Worm (Caenorhabditis elegans) whole organism, L4 larva: ENCODE measurements around the gene gstk-1.

Source experiments
- D1046.2 ChIP-seq: fragments of 200-800 bp; sonication (Bioruptor generic); IDR thresholded peaks from 2 replicates; pipeline ENCODE4 v1.3.6; 2022; ENCODE audit warnings: missing genetic modification characterization, missing compliant biosample characterization
- T20F7.1 ChIP-seq: fragments of 200-800 bp; sonication (Bioruptor generic); optimal IDR thresholded peaks from 2 replicates; lab custom pipeline; 2018; ENCODE audit warnings: mild to moderate bottlenecking, missing genetic modification characterization, missing compliant biosample characterization
- T26A8.4 ChIP-seq: fragments of 200-800 bp; sonication (Bioruptor generic); IDR thresholded peaks from 2 replicates; pipeline ENCODE4 v1.3.6; 2022; ENCODE audit warnings: missing genetic modification characterization, missing compliant biosample characterization
- Y75B8A.6 ChIP-seq: fragments of 200-800 bp; sonication (Bioruptor generic); IDR thresholded peaks from 2 replicates; pipeline ENCODE4 v1.3.6; 2022; ENCODE audit warnings: missing genetic modification reagents, missing genetic modification characterization, missing compliant biosample characterization
- aha-1 ChIP-seq: fragments of 150-350 bp; peaks from one replicate; lab custom pipeline; 2014; ENCODE audit warnings: missing biosample characterization, missing genetic modification characterization
- aly-2 ChIP-seq: sonication (generic microtip); optimal IDR thresholded peaks from 2 replicates; lab custom pipeline; 2018; ENCODE audit warnings: missing biosample characterization, missing genetic modification characterization
- ama-1 ChIP-seq: fragments of 150-350 bp; optimal IDR thresholded peaks from 2 replicates; lab custom pipeline; 2014; ENCODE audit warnings: inconsistent platforms, mixed read lengths
- arid-1 ChIP-seq: fragments of 200-800 bp; sonication (Bioruptor generic); conservative IDR thresholded peaks from 2 replicates; pipeline ENCODE4 v1.3.6; 2022; ENCODE audit warnings: missing genetic modification reagents, missing genetic modification characterization, missing compliant biosample characterization
- attf-4 ChIP-seq: sonication (generic microtip); optimal IDR thresholded peaks from 3 replicates; lab custom pipeline; 2017; ENCODE audit warnings: missing biosample characterization, missing genetic modification characterization
- ceh-32 ChIP-seq: sonication (generic microtip); optimal IDR thresholded peaks from 2 replicates; lab custom pipeline; 2016; ENCODE audit warnings: mild to moderate bottlenecking, missing genetic modification characterization, missing compliant biosample characterization; ENCODE audit not compliant: poor library complexity
- ceh-44 ChIP-seq: fragments of 200-800 bp; sonication (Bioruptor generic); IDR thresholded peaks from 2 replicates; pipeline ENCODE4 v1.3.6; 2022; ENCODE audit warnings: missing genetic modification reagents, missing genetic modification characterization, missing compliant biosample characterization
- ceh-82 ChIP-seq: sonication (generic microtip); optimal IDR thresholded peaks from 2 replicates; lab custom pipeline; 2017; ENCODE audit warnings: missing biosample characterization, missing genetic modification characterization
- ces-1 ChIP-seq: fragments of 150-350 bp; sonication (generic microtip); optimal IDR thresholded peaks from 4 replicates; lab custom pipeline; 2014; ENCODE audit warnings: missing biosample characterization, missing genetic modification reagents, missing genetic modification characterization
- cey-2 ChIP-seq: sonication (generic microtip); optimal IDR thresholded peaks from 3 replicates; lab custom pipeline; 2017; ENCODE audit warnings: missing genetic modification characterization, mild to moderate bottlenecking, missing compliant biosample characterization, antibody characterized with exemption, borderline replicate concordance; ENCODE audit not compliant: insufficient read depth
- ctbp-1 ChIP-seq: fragments of 200-800 bp; sonication (Bioruptor generic); IDR thresholded peaks from 2 replicates; pipeline ENCODE4 v1.3.6; 2022; ENCODE audit warnings: missing genetic modification reagents, missing genetic modification characterization, missing compliant biosample characterization
- daf-12 ChIP-seq: fragments of 150-350 bp; optimal IDR thresholded peaks from 2 replicates; lab custom pipeline; 2014; ENCODE audit warnings: missing biosample characterization, missing genetic modification reagents, missing genetic modification characterization
- daf-19 ChIP-seq: fragments of 200-800 bp; sonication (Bioruptor generic); conservative IDR thresholded peaks from 2 replicates; pipeline ENCODE4 v1.3.6; 2022; ENCODE audit warnings: missing genetic modification characterization, missing compliant biosample characterization
- dmd-8 ChIP-seq: fragments of 200-800 bp; sonication (Bioruptor generic); IDR thresholded peaks from 2 replicates; pipeline ENCODE4 v1.3.6; 2022; ENCODE audit warnings: missing genetic modification characterization, missing compliant biosample characterization
- dpl-1 ChIP-seq: fragments of 150-350 bp; optimal IDR thresholded peaks from 2 replicates; lab custom pipeline; 2014; ENCODE audit warnings: missing biosample characterization, missing genetic modification reagents, missing genetic modification characterization
- duxl-1 ChIP-seq: sonication (generic microtip); optimal IDR thresholded peaks from 2 replicates; lab custom pipeline; 2016; ENCODE audit warnings: mild to moderate bottlenecking, missing genetic modification characterization, moderate library complexity, missing compliant biosample characterization; ENCODE audit not compliant: poor library complexity
- dve-1 ChIP-seq: sonication (generic microtip); optimal IDR thresholded peaks from 2 replicates; lab custom pipeline; 2017; ENCODE audit warnings: antibody characterized with exemption, mild to moderate bottlenecking, missing genetic modification characterization, missing compliant biosample characterization; ENCODE audit not compliant: insufficient read depth
- fkh-10 ChIP-seq: fragments of 150-350 bp; optimal IDR thresholded peaks from 2 replicates; lab custom pipeline; 2014; ENCODE audit warnings: missing biosample characterization, missing genetic modification reagents, missing genetic modification characterization
- gei-8 ChIP-seq: fragments of 200-800 bp; sonication (Bioruptor generic); optimal IDR thresholded peaks from 2 replicates; lab custom pipeline; 2018; ENCODE audit warnings: mild to moderate bottlenecking, missing genetic modification characterization, missing compliant biosample characterization
- hif-1 ChIP-seq, 2 experiments: sonication (generic microtip); optimal IDR thresholded peaks; 2 replicates each; lab custom pipeline; 2016 to 2017; ENCODE audit warnings: missing compliant biosample characterization in 2 of 2, missing genetic modification characterization in 2 of 2, missing genetic modification reagents in 2 of 2, missing genotype in 2 of 2, mild to moderate bottlenecking in 1 of 2
- hmg-1.1 ChIP-seq: fragments of 200-800 bp; sonication (Bioruptor generic); IDR thresholded peaks from 2 replicates; pipeline ENCODE4 v1.3.6; 2022; ENCODE audit warnings: missing genetic modification reagents, missing genetic modification characterization, missing compliant biosample characterization
- lim-7 ChIP-seq: fragments of 200-800 bp; sonication (Bioruptor generic); IDR thresholded peaks from 2 replicates; pipeline ENCODE4 v1.3.6; 2022; ENCODE audit warnings: missing genetic modification characterization, missing compliant biosample characterization
- lin-13 ChIP-seq: fragments of 150-350 bp; optimal IDR thresholded peaks from 2 replicates; lab custom pipeline; 2014; ENCODE audit warnings: missing biosample characterization, missing genetic modification reagents, missing genetic modification characterization
- lin-29 ChIP-seq: fragments of 200-800 bp; sonication (Bioruptor generic); IDR thresholded peaks from 2 replicates; pipeline ENCODE4 v1.3.6; 2022; ENCODE audit warnings: missing genetic modification reagents, missing genetic modification characterization, missing compliant biosample characterization
- lin-38 ChIP-seq: fragments of 200-800 bp; sonication (Bioruptor generic); IDR thresholded peaks from 2 replicates; pipeline ENCODE4 v1.3.6; 2022; ENCODE audit warnings: missing genetic modification reagents, missing genetic modification characterization, missing compliant biosample characterization
- lsy-2 ChIP-seq, 2 experiments: fragments of 150-350 bp in 1 of 2; sonication (generic microtip) in 1 of 2; optimal IDR thresholded peaks; 2 replicates each; lab custom pipeline; 2014 to 2017; ENCODE audit warnings: missing biosample characterization in 2 of 2, missing genetic modification characterization in 2 of 2
- madf-5 ChIP-seq, 2 experiments: fragments of 200-800 bp; sonication (Bioruptor generic); IDR thresholded peaks; 2 replicates each; pipeline ENCODE4 v1.3.6; 2022; ENCODE audit warnings: missing compliant biosample characterization in 2 of 2, missing genetic modification characterization in 2 of 2
- madf-9 ChIP-seq: fragments of 200-800 bp; sonication (Bioruptor generic); conservative IDR thresholded peaks from 2 replicates; pipeline ENCODE4 v1.3.6; 2022; ENCODE audit warnings: missing genetic modification reagents, missing genetic modification characterization, missing compliant biosample characterization
- mep-1 ChIP-seq: fragments of 150-350 bp; sonication (generic microtip); optimal IDR thresholded peaks from 3 replicates; lab custom pipeline; 2014; ENCODE audit warnings: missing biosample characterization, missing genetic modification characterization
- mxl-2 ChIP-seq: fragments of 200-800 bp; sonication (Bioruptor generic); conservative IDR thresholded peaks from 2 replicates; pipeline ENCODE4 v1.3.6; 2022; ENCODE audit warnings: missing genetic modification reagents, missing genetic modification characterization, missing compliant biosample characterization
- nhr-102 ChIP-seq: sonication (generic microtip); optimal IDR thresholded peaks from 2 replicates; lab custom pipeline; 2016; ENCODE audit warnings: mild to moderate bottlenecking, missing genetic modification characterization, moderate library complexity, missing compliant biosample characterization
- nhr-111 ChIP-seq: fragments of 200-800 bp; sonication (Bioruptor generic); optimal IDR thresholded peaks from 2 replicates; lab custom pipeline; 2018; ENCODE audit warnings: mild to moderate bottlenecking, missing genetic modification characterization, missing compliant biosample characterization
- nhr-237 ChIP-seq: sonication (generic microtip); optimal IDR thresholded peaks from 2 replicates; lab custom pipeline; 2017; ENCODE audit warnings: missing biosample characterization, missing genetic modification characterization
- nhr-25 ChIP-seq: sonication (generic microtip); optimal IDR thresholded peaks from 2 replicates; lab custom pipeline; 2017; ENCODE audit warnings: missing genetic modification characterization, mild to moderate bottlenecking, missing compliant biosample characterization, antibody characterized with exemption, moderate library complexity, borderline replicate concordance; ENCODE audit not compliant: insufficient read depth
- nhr-76 ChIP-seq: fragments of 150-350 bp; optimal IDR thresholded peaks from 2 replicates; lab custom pipeline; 2014; ENCODE audit warnings: missing biosample characterization, missing genetic modification characterization
- nhr-77 ChIP-seq: fragments of 150-350 bp; optimal IDR thresholded peaks from 2 replicates; lab custom pipeline; 2014; ENCODE audit warnings: missing biosample characterization, missing genetic modification characterization
- pqm-1 ChIP-seq: sonication (generic microtip); optimal IDR thresholded peaks from 2 replicates; lab custom pipeline; 2017; ENCODE audit warnings: missing biosample characterization, missing genetic modification characterization
- set-16 ChIP-seq: fragments of 200-800 bp; sonication (Bioruptor generic); IDR thresholded peaks from 2 replicates; pipeline ENCODE4 v1.3.6; 2022; ENCODE audit warnings: missing genetic modification reagents, missing genetic modification characterization, missing compliant biosample characterization
- snpc-1.2 ChIP-seq: fragments of 200-800 bp; sonication (Bioruptor generic); IDR thresholded peaks from 2 replicates; pipeline ENCODE4 v1.3.6; 2022; ENCODE audit warnings: missing genetic modification reagents, missing genetic modification characterization, missing compliant biosample characterization
- spr-1 ChIP-seq: sonication (generic microtip); optimal IDR thresholded peaks from 2 replicates; lab custom pipeline; 2016; ENCODE audit warnings: mild to moderate bottlenecking, missing genetic modification characterization, missing compliant biosample characterization
- tra-1 ChIP-seq: fragments of 200-800 bp; sonication (Bioruptor generic); IDR thresholded peaks from 2 replicates; pipeline ENCODE4 v1.3.6; 2022; ENCODE audit warnings: missing genetic modification reagents, missing genetic modification characterization, missing compliant biosample characterization
- unc-39 ChIP-seq: sonication (generic microtip); optimal IDR thresholded peaks from 2 replicates; lab custom pipeline; 2017; ENCODE audit warnings: missing biosample characterization, missing genetic modification characterization
- unc-62 ChIP-seq, 3 experiments: fragments of 150-350 bp in 1 of 3; sonication (generic microtip); optimal IDR thresholded peaks in 2 of 3; peaks in 1 of 3; 1 replicate in 1 of 3; 2 replicates in 2 of 3; lab custom pipeline; 2014 to 2017; ENCODE audit warnings: missing biosample characterization in 3 of 3, missing genetic modification characterization in 3 of 3, missing genetic modification reagents in 3 of 3, missing genotype in 1 of 3
- zfp-2 ChIP-seq: sonication (generic microtip); optimal IDR thresholded peaks from 2 replicates; lab custom pipeline; 2016; ENCODE audit warnings: mild to moderate bottlenecking, missing genetic modification characterization, missing compliant biosample characterization
- zip-11 ChIP-seq: fragments of 200-800 bp; sonication (Bioruptor generic); IDR thresholded peaks from 2 replicates; pipeline ENCODE4 v1.3.6; 2022; ENCODE audit warnings: missing genetic modification characterization, missing compliant biosample characterization
- zip-2 ChIP-seq: fragments of 150-350 bp; optimal IDR thresholded peaks from 2 replicates; lab custom pipeline; 2014; ENCODE audit warnings: missing biosample characterization, missing genetic modification characterization
- ztf-11 ChIP-seq: fragments of 150-350 bp; optimal IDR thresholded peaks from 2 replicates; lab custom pipeline; 2014; ENCODE audit warnings: missing biosample characterization, missing genetic modification characterization

The gstk-1 gene

DNA sequence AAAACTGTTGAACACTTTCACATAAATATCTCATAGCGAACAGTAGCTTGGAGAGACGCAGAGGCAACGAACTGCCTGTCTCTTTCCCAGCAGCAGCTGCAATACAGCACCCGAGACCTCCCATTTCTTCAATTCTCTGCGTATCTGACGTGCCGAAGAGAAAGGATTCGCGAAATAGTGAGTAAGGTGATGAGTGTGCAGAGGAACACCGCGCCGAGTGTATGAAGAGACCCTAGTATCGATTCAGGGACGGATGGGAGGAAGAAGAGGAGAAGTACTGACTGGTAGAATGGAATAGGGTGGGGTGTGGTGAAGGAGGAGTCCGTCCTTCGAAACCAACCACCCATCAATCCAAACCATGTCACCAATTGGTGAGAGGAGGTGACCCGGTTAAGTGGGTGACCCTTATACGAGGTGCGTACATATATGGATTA is 10.4 kb upstream of the gstk-1 start (continued):
- TF ChIP-seq ceh-44 (no peak), dmd-8 (no peak), arid-1 (GFP tag; lab: Robert Waterston, UW) (no peak), fkh-10 (no peak), duxl-1 (tag; lab: Kevin White, UChicago) (no peak), unc-62 (GFP tag; optimal IDR thresholded peaks at IDR 0.05 in 1 of 2; lab: Kevin White, UChicago) (peak in 1 of 2 experiments; percentile 99), unc-62 (tag; optimal IDR thresholded peaks at IDR 0.05; lab: Kevin White, UChicago) (no peak), snpc-1.2 (GFP tag; lab: Robert Waterston, UW) (no peak), hif-1 (tag; optimal IDR thresholded peaks at IDR 0.05; lab: Kevin White, UChicago) (peak in 1 of 2 experiments; percentile 53), ceh-32 (tag; lab: Kevin White, UChicago) (no peak), D1046.2 (no peak), nhr-25 (tag; lab: Kevin White, UChicago) (no peak), mxl-2 (GFP tag; lab: Robert Waterston, UW) (no peak), tra-1 (GFP tag; lab: Robert Waterston, UW) (0 out of 2 replicates have a peak, but pooled peaks have one; percentile 27), Y75B8A.6 (GFP tag; lab: Robert Waterston, UW) (no peak), attf-4 (tag; lab: Kevin White, UChicago) (no peak), cey-2 (tag; lab: Kevin White, UChicago) (no peak), daf-12 (no peak), nhr-111 (GFP tag; lab: Kevin White, UChicago) (no peak), spr-1 (peak; percentile 19), mep-1 (peak; percentile 86), ctbp-1 (0 out of 2 replicates have a peak, but pooled peaks have one; percentile 30), nhr-237 (no peak), lsy-2 (tag; optimal IDR thresholded peaks at IDR 0.05; lab: Kevin White, UChicago) (peak; percentile 62 to 70), pqm-1 (tag; lab: Kevin White, UChicago) (no peak), aha-1 (tag; lab: Kevin White, UChicago) (no peak), madf-5 (GFP tag; IDR thresholded peaks at IDR 0.05; lab: Robert Waterston, UW) (no peak), lin-38 (no peak), nhr-77 (peak; percentile 28), T20F7.1 (peak; percentile 8), ces-1 (GFP tag; lab: Kevin White, UChicago) (no peak), nhr-76 (tag; lab: Kevin White, UChicago) (no peak), dpl-1 (peak; percentile 14), madf-9 (GFP tag; lab: Robert Waterston, UW) (no peak), zip-2 (no peak), unc-39 (tag; lab: Kevin White, UChicago) (no peak), gei-8 (GFP tag; lab: Kevin White, UChicago) (no peak), dve-1 (peak; percentile 67), ama-1 (lab: Kevin White, UChicago) (peak; percentile 40), T26A8.4 (GFP tag; lab: Robert Waterston, UW) (no peak; the same call in 1 of the 2 replicates), hmg-1.1 (GFP tag; lab: Robert Waterston, UW) (peak; percentile 83), ceh-82 (no peak), aly-2 (tag; lab: Kevin White, UChicago) (no peak), set-16 (GFP tag; lab: Robert Waterston, UW) (peak; percentile 49), zip-11 (GFP tag; lab: Robert Waterston, UW) (no peak), lin-29 (GFP tag; lab: Robert Waterston, UW) (no peak), zfp-2 (tag; lab: Kevin White, UChicago) (no peak), lin-13 (GFP tag; lab: Kevin White, UChicago) (no peak), ztf-11 (tag; lab: Kevin White, UChicago) (no peak), lim-7 (peak; percentile 39; the same call in 1 of the 2 replicates), daf-19 (no peak), nhr-102 (tag; lab: Kevin White, UChicago) (no peak)
